Worm (Caenorhabditis elegans): ENCODE measurements around the gene gbb-2.

DNA sequence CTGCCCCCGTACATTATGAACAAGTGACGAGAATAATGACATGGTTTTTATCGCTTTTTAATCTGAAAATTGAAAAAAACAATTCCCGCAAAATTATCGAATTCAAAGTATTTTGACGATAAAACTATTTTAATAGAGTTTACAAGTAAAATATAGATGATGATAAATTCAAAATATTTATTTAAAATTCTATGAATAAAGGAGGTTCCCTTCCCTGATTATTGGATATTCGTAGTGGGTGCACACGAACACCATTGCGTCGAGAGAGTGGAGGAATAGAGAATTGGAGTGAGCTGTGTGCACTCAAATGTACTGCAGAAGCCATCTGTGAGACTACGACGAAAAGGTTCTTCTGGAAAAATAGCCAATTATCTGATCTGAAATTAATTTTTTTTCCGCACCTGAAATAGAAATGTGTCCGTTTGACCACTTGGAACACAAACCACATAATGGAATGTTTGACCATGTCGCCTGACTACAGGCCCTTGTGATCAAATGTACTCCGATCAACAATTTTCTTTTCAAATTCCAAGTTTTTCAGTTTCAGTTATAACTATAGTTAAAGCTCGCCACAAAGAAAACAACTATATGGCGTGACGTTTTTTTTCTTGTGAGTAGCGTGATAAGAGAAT lies 4.8 kb upstream of the gbb-2 start, which contains the start of the genes rfth-1 and ZK180.8:
- TF ChIP-seq egl-5 (tag; optimal IDR thresholded peaks at IDR 0.05) (no peak), ceh-16 (tag; optimal IDR thresholded peaks at IDR 0.05) (no peak), fos-1 (tag; optimal IDR thresholded peaks at IDR 0.05) (no peak), pqm-1 (tag; optimal IDR thresholded peaks at IDR 0.05) (no peak), R02D3.7 (tag; optimal IDR thresholded peaks at IDR 0.05) (no peak), nhr-237 (tag; optimal IDR thresholded peaks at IDR 0.05) (no peak), fkh-10 (GFP tag; optimal IDR thresholded peaks at IDR 0.05) (no peak), unc-39 (tag; optimal IDR thresholded peaks at IDR 0.05) (no peak), elt-2 (tag; optimal IDR thresholded peaks at IDR 0.05) (no peak)
